Worm (Caenorhabditis elegans) whole organism, L4/young adult: ENCODE results near the gene math-8.

Source experiments
- W03F9.2 ChIP-seq: fragments of 150-350 bp; optimal IDR thresholded peaks from 2 replicates; lab custom pipeline; 2014; ENCODE audit warnings: missing biosample characterization, missing genetic modification characterization
- dao-5 ChIP-seq: sonication (generic microtip); optimal IDR thresholded peaks from 2 replicates; lab custom pipeline; 2016; ENCODE audit warnings: missing genotype, missing genetic modification characterization, moderate library complexity, missing compliant biosample characterization
- him-1 ChIP-seq: sonication (generic microtip); optimal IDR thresholded peaks from 2 replicates; lab custom pipeline; 2016; ENCODE audit warnings: missing genotype, missing genetic modification reagents, missing genetic modification characterization, missing compliant biosample characterization

ce11 chrII:1850299-1850698 is 38.7 kb downstream of the math-8 start, which contains the start of gene fbxb-96:
- TF ChIP-seq dao-5 (tag; lab: Kevin White, UChicago) (no peak), W03F9.2 (no peak), him-1 (tag; lab: Kevin White, UChicago) (no peak)
